Worm (Caenorhabditis elegans) whole organism, mixed stage, embryonic: ENCODE results near the gene W06G6.15.

Experiments
- elt-1 ChIP-seq: sonication (generic microtip); optimal IDR thresholded peaks from 2 replicates; lab custom pipeline; 2017; ENCODE audit warnings: missing genetic modification characterization, mild to moderate bottlenecking, missing compliant biosample characterization, antibody characterized with exemption, moderate library complexity, borderline replicate concordance; ENCODE audit not compliant: insufficient read depth
- elt-3 ChIP-seq: fragments of 150-350 bp; optimal IDR thresholded peaks from 2 replicates; lab custom pipeline; 2014; ENCODE audit warnings: missing biosample characterization, missing genetic modification characterization
- ham-2 ChIP-seq: fragments of 200-800 bp; sonication (Bioruptor generic); optimal IDR thresholded peaks from 2 replicates; lab custom pipeline; 2018; ENCODE audit warnings: mild to moderate bottlenecking, missing genetic modification characterization, missing compliant biosample characterization
- hlh-1 ChIP-seq: fragments of 150-350 bp; optimal IDR thresholded peaks from 2 replicates; lab custom pipeline; 2014; ENCODE audit warnings: missing biosample characterization, missing genetic modification reagents, missing genetic modification characterization
- nhr-12 ChIP-seq: fragments of 150-350 bp; optimal IDR thresholded peaks from 2 replicates; lab custom pipeline; 2014; ENCODE audit warnings: missing biosample characterization, missing genetic modification characterization
- nhr-237 ChIP-seq: fragments of 150-350 bp; optimal IDR thresholded peaks from 2 replicates; lab custom pipeline; 2014; ENCODE audit warnings: missing biosample characterization, missing genetic modification characterization
- pha-4 ChIP-seq: fragments of 150-350 bp; optimal IDR thresholded peaks from 2 replicates; lab custom pipeline; 2018; ENCODE audit warnings: missing biosample characterization, missing genetic modification reagents, missing genetic modification characterization
- snpc-4 ChIP-seq: fragments of 150-350 bp; optimal IDR thresholded peaks from 2 replicates; lab custom pipeline; 2014; ENCODE audit warnings: missing biosample characterization, missing genetic modification characterization
- unc-39 ChIP-seq: fragments of 150-350 bp; optimal IDR thresholded peaks from 2 replicates; lab custom pipeline; 2014; ENCODE audit warnings: missing biosample characterization, missing genetic modification characterization
- zip-8 ChIP-seq: fragments of 150-350 bp; optimal IDR thresholded peaks from 2 replicates; lab custom pipeline; 2014; ENCODE audit warnings: missing biosample characterization, missing genetic modification characterization
- ztf-11 ChIP-seq: fragments of 150-350 bp; optimal IDR thresholded peaks from 2 replicates; lab custom pipeline; 2014; ENCODE audit warnings: missing biosample characterization, missing genetic modification characterization

- TF ChIP-seq nhr-237 (tag; lab: Kevin White, UChicago) (no peak), elt-3 (no peak), nhr-12 (tag; lab: Kevin White, UChicago) (no peak), snpc-4 (no peak), pha-4 (tag; lab: Kevin White, UChicago) (no peak), ztf-11 (tag; lab: Kevin White, UChicago) (no peak), unc-39 (tag; lab: Kevin White, UChicago) (no peak), elt-1 (tag; lab: Kevin White, UChicago) (no peak), ham-2 (GFP tag; lab: Kevin White, UChicago) (no peak), hlh-1 (tag; lab: Kevin White, UChicago) (no peak), zip-8 (tag; lab: Kevin White, UChicago) (no peak)
These were observed 18.4 kb upstream of the W06G6.15 start, which contains the start of gene mltn-11 for ce11 chrV:16635911-16636310.
